Worm (Caenorhabditis elegans): Measurements from ENCODE around the gene F26F12.8.

F26F12.8 gene

ce11 chrV:5899940-5900339 lies 37.6 kb upstream of the F26F12.8 start, which contains the start of gene srd-16:
TSS of gene srd-16 (minus strand) at chrV:5900040.
- no peak for TF ChIP-seq F26F4.8 (GFP tag; conservative IDR thresholded peaks at IDR 0.05)

ce11 chrV:5895021-5895420 lies 32.7 kb upstream of the F26F12.8 start, which contains the start of gene grd-9:
TSS of gene grd-9 (plus strand) at chrV:5895321.
- TF ChIP-seq nhr-11 (tag; optimal IDR thresholded peaks at IDR 0.05) (no peak), egl-43 (GFP tag; IDR thresholded peaks at IDR 0.05) (no peak), mes-2 (tag; optimal IDR thresholded peaks at IDR 0.05; ENCODE audit: poor library complexity, severe bottlenecking) (no peak)

DNA sequence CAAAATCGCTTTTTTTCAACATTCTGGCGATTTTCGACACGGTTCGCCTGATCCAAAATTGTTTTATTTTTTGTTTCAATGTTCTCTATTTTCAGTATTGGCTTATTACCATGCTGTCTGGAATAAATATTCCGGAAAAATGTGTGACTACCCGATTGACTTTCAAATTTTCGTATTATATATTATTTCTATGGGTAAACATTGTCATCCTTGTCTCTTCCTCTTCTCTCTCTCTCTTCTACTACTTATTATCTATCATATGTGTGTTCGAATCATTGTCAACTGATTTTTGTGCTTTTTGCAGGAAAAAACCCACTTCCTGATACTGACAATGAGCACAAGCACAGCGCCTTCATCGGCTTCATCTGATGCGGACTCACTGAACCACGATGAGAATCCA lies 30.7 kb upstream of the F26F12.8 start, which contains the start of gene C04E6.7:
Gene C04E6.7 (plus strand): TSS at position 301 of the 400 bp plus-strand sequence.
- TF ChIP-seq lim-7 (GFP tag; IDR thresholded peaks at IDR 0.05) (no peak), T20F7.1 (GFP tag; optimal IDR thresholded peaks at IDR 0.05) (no peak), R02D3.7 (tag; optimal IDR thresholded peaks at IDR 0.05) (no peak)

DNA sequence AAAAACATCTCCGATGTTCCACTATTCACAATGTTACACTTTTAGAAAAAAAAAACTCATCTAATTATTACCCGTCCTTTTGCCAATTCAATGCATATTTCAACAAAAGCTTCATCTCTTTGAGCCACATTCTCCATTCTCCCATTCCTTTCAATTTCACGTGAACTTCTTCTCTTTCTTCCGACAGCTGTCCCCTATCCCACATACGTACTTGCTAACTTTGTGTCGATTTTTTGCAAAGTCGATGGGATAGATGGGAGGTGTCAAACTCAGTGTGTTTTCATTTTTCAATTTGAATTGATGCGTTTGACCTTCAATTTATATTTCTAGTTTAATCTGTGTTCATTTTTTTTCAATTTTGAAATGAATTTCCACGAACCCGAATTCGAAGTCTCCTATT lies 28.9 kb upstream of the F26F12.8 start:
- TF ChIP-seq zag-1 (tag; optimal IDR thresholded peaks at IDR 0.05) (no peak), unc-62 (GFP tag; optimal IDR thresholded peaks at IDR 0.05 in 1 of 2) (peak in 1 of 2 experiments; percentile 17), unc-62 (tag; optimal IDR thresholded peaks at IDR 0.05) (no peak), lin-38 (GFP tag; IDR thresholded peaks at IDR 0.05) (no peak), aha-1 (tag) (peak; percentile 90)

DNA sequence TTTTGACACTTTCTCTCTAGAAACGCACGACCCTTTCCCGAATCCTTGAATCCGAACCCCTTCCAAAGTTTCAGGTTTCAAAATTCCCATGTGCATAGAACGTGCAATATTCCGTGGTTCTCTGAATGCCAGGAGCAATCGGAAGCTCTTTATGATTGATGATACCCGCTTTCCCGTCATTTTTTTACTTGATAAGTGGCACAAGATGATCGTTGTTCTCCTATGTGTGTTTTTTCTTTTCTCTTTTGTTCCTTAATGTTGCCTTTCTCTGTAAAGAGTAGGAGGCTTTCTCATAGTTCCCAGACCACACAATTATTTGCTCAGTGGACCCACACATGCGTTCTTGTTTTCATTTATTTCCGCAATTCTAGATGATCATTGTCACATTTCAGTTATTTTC lies 26.5 kb upstream of the F26F12.8 start:
- TF ChIP-seq unc-62 (GFP tag; optimal IDR thresholded peaks at IDR 0.05 in 1 of 2) (peak in 1 of 2 experiments; percentile 25), unc-62 (tag; optimal IDR thresholded peaks at IDR 0.05) (no peak), ceh-20 (GFP tag; IDR thresholded peaks at IDR 0.05) (peak; percentile 45; the same call in 1 of the 2 replicates), madf-5 (GFP tag; IDR thresholded peaks at IDR 0.05) (no peak)

ce11 chrV:5883735-5884134 lies 21.4 kb upstream of the F26F12.8 start, which contains the start of gene C04E6.8:
TSS of gene C04E6.8 (minus strand) at chrV:5883835.
- TF ChIP-seq ztf-11 (tag; optimal IDR thresholded peaks at IDR 0.05) (no peak), arid-1 (GFP tag; conservative IDR thresholded peaks at IDR 0.05) (no peak), tra-1 (GFP tag; IDR thresholded peaks at IDR 0.05) (no peak), hmg-1.1 (GFP tag; IDR thresholded peaks at IDR 0.05) (no peak), dmd-9 (GFP tag; IDR thresholded peaks at IDR 0.05) (no peak), nhr-6 (tag; optimal IDR thresholded peaks at IDR 0.05) (no peak), dpl-1 (GFP tag; optimal IDR thresholded peaks at IDR 0.05) (no peak), spr-1 (tag; optimal IDR thresholded peaks at IDR 0.05) (no peak), mes-2 (tag; optimal IDR thresholded peaks at IDR 0.05; ENCODE audit: poor library complexity, severe bottlenecking) (no peak), dmd-8 (GFP tag; IDR thresholded peaks at IDR 0.05) (no peak), hif-1 (tag; optimal IDR thresholded peaks at IDR 0.05) (no peak), php-3 (GFP tag; IDR thresholded peaks at IDR 0.05) (no peak), unc-62 (GFP tag; optimal IDR thresholded peaks at IDR 0.05 in 1 of 2) (no peak), unc-62 (tag; optimal IDR thresholded peaks at IDR 0.05) (no peak), mep-1 (tag; optimal IDR thresholded peaks at IDR 0.05) (no peak), skn-1 (tag; optimal IDR thresholded peaks at IDR 0.05) (no peak)

- peak; percentile 2 for TF ChIP-seq pqm-1 (tag; optimal IDR thresholded peaks at IDR 0.05)
- TF ChIP-seq ZK546.5 (tag; optimal IDR thresholded peaks at IDR 0.05), result no peak
- TF ChIP-seq fkh-10 (GFP tag; optimal IDR thresholded peaks at IDR 0.05), result no peak
- no peak for TF ChIP-seq hif-1 (tag; optimal IDR thresholded peaks at IDR 0.05)
- TF ChIP-seq egl-43 (GFP tag; IDR thresholded peaks at IDR 0.05), result no peak
- TF ChIP-seq mep-1 (tag; optimal IDR thresholded peaks at IDR 0.05), result no peak
- no peak for TF ChIP-seq Y5F2A.4 (GFP tag; optimal IDR thresholded peaks at IDR 0.05)
- no peak for TF ChIP-seq ztf-7 (tag; optimal IDR thresholded peaks at IDR 0.05)
These were observed 20.1 kb upstream of the F26F12.8 start for ce11 chrV:5882429-5882828.

All from whole organism, L4 larva.